Fruit fly (Drosophila melanogaster) whole organism, embryonic: ENCODE data around the gene RIOK2.

Experiments used
- Ada2b ChIP-seq: fragments of 200-800 bp; sonication (Bioruptor generic); IDR thresholded peaks from 2 replicates; pipeline ENCODE4 v1.3.6; 2022; ENCODE audit warnings: missing biosample characterization, missing genetic modification characterization
- CG10654 ChIP-seq: fragments of 200-800 bp; sonication (Bioruptor generic); optimal IDR thresholded peaks from 2 replicates; lab custom pipeline; 2016; ENCODE audit warnings: missing biosample characterization, missing genetic modification characterization
- CG11093 ChIP-seq: fragments of 200-800 bp; sonication (Bioruptor generic); IDR thresholded peaks from 3 replicates; pipeline ENCODE4 v1.3.6; 2022; ENCODE audit warnings: missing biosample characterization, missing genetic modification characterization
- CG11696 ChIP-seq: fragments of 200-800 bp; sonication (Bioruptor generic); IDR thresholded peaks from 2 replicates; pipeline ENCODE4 v1.3.6; 2022; ENCODE audit warnings: missing biosample characterization, missing genetic modification characterization
- CG13123 ChIP-seq: fragments of 200-800 bp; sonication (Bioruptor generic); optimal IDR thresholded peaks from 2 replicates; lab custom pipeline; 2016; ENCODE audit warnings: missing biosample characterization, missing genetic modification characterization
- CG14050 ChIP-seq: fragments of 200-800 bp; sonication (Bioruptor generic); IDR thresholded peaks from 3 replicates; pipeline ENCODE4 v1.3.6; 2022; ENCODE audit warnings: missing biosample characterization, missing genetic modification characterization
- CG14965 ChIP-seq: fragments of 200-800 bp; sonication (Bioruptor generic); optimal IDR thresholded peaks from 2 replicates; lab custom pipeline; 2016; ENCODE audit warnings: missing biosample characterization, missing genetic modification characterization, borderline replicate concordance
- CG1602 ChIP-seq: fragments of 200-800 bp; sonication (Bioruptor generic); optimal IDR thresholded peaks from 3 replicates; lab custom pipeline; 2016; ENCODE audit warnings: missing biosample characterization, missing genetic modification characterization
- CG17328 ChIP-seq: fragments of 200-800 bp; sonication (Bioruptor generic); IDR thresholded peaks from 2 replicates; pipeline ENCODE4 v1.3.6; 2022; ENCODE audit warnings: missing biosample characterization, missing genetic modification characterization
- CG18262 ChIP-seq: fragments of 200-800 bp; optimal IDR thresholded peaks from 3 replicates; lab custom pipeline; 2019; ENCODE audit warnings: missing biosample characterization, mild to moderate bottlenecking, missing genetic modification characterization, moderate library complexity
- CG2129 ChIP-seq: fragments of 200-800 bp; sonication (Bioruptor generic); IDR thresholded peaks from 2 replicates; pipeline ENCODE4 v1.3.6; 2022; ENCODE audit warnings: missing biosample characterization, missing genetic modification characterization; ENCODE audit not compliant: partially characterized antibody
- CG33213 ChIP-seq: fragments of 200-800 bp; sonication (Bioruptor generic); optimal IDR thresholded peaks from 3 replicates; lab custom pipeline; 2016; ENCODE audit warnings: missing biosample characterization, missing genetic modification characterization
- CG34224 ChIP-seq: fragments of 200-800 bp; sonication (Bioruptor generic); IDR thresholded peaks from 3 replicates; pipeline ENCODE4 v1.3.6; 2022; ENCODE audit warnings: missing biosample characterization, missing genetic modification characterization; ENCODE audit not compliant: partially characterized antibody
- CG4328 ChIP-seq: fragments of 200-800 bp; sonication (Bioruptor generic); optimal IDR thresholded peaks from 3 replicates; lab custom pipeline; 2017; ENCODE audit warnings: missing biosample characterization, missing genetic modification reagents, missing genetic modification characterization
- CG4854 ChIP-seq: fragments of 200-800 bp; sonication (Bioruptor generic); optimal IDR thresholded peaks from 2 replicates; lab custom pipeline; 2016; ENCODE audit warnings: missing biosample characterization, missing genetic modification characterization, inconsistent platforms
- CG6254 ChIP-seq: fragments of 200-800 bp; sonication (Bioruptor generic); optimal IDR thresholded peaks from 3 replicates; lab custom pipeline; 2017; ENCODE audit warnings: mild to moderate bottlenecking, missing biosample characterization, missing genetic modification reagents, missing genetic modification characterization
- CG6791 ChIP-seq: fragments of 200-800 bp; sonication (Bioruptor generic); IDR thresholded peaks from 3 replicates; pipeline ENCODE4 v1.3.6; 2022; ENCODE audit warnings: missing biosample characterization, missing genetic modification characterization; ENCODE audit not compliant: partially characterized antibody
- CG6854 ChIP-seq: fragments of 200-800 bp; sonication (Bioruptor generic); optimal IDR thresholded peaks from 3 replicates; lab custom pipeline; 2017; ENCODE audit warnings: missing biosample characterization, mild to moderate bottlenecking, missing genetic modification characterization
- CG7271 ChIP-seq: fragments of 200-800 bp; sonication (Bioruptor generic); optimal IDR thresholded peaks from 2 replicates; lab custom pipeline; 2018; ENCODE audit warnings: missing biosample characterization, mild to moderate bottlenecking, missing genetic modification characterization, moderate library complexity
- CG9727 ChIP-seq: fragments of 200-800 bp; sonication (Bioruptor generic); optimal IDR thresholded peaks from 3 replicates; lab custom pipeline; 2017; ENCODE audit warnings: missing biosample characterization, mild to moderate bottlenecking, missing genetic modification characterization
- CrebB ChIP-seq: fragments of 200-800 bp; sonication (Bioruptor generic); optimal IDR thresholded peaks from 3 replicates; lab custom pipeline; 2018; ENCODE audit warnings: missing biosample characterization, mild to moderate bottlenecking, missing genetic modification characterization
- Dip3 ChIP-seq: fragments of 200-800 bp; sonication (Bioruptor generic); optimal IDR thresholded peaks from 3 replicates; lab custom pipeline; 2016; ENCODE audit warnings: missing biosample characterization, missing genetic modification characterization
- Ets97D ChIP-seq: fragments of 200-800 bp; sonication (Bioruptor generic); optimal IDR thresholded peaks from 3 replicates; lab custom pipeline; 2016; ENCODE audit warnings: missing biosample characterization, missing genetic modification characterization
- Fer3 ChIP-seq: fragments of 200-800 bp; sonication (Bioruptor generic); optimal IDR thresholded peaks from 2 replicates; lab custom pipeline; 2018; ENCODE audit warnings: missing biosample characterization, mild to moderate bottlenecking, missing genetic modification characterization, moderate library complexity
- HHEX ChIP-seq: fragments of 200-800 bp; sonication (Bioruptor generic); optimal IDR thresholded peaks from 3 replicates; lab custom pipeline; 2017; ENCODE audit warnings: missing biosample characterization, mild to moderate bottlenecking, missing genetic modification characterization, missing genetic modification reagents
- Hand ChIP-seq: fragments of 200-800 bp; sonication (Bioruptor generic); optimal IDR thresholded peaks from 2 replicates; lab custom pipeline; 2017; ENCODE audit warnings: mild to moderate bottlenecking, missing biosample characterization, missing genetic modification reagents, missing genetic modification characterization
- HmgD ChIP-seq: fragments of 200-800 bp; sonication (Bioruptor generic); optimal IDR thresholded peaks from 3 replicates; lab custom pipeline; 2016; ENCODE audit warnings: missing biosample characterization, missing genetic modification characterization
- Hr3 ChIP-seq: fragments of 200-800 bp; sonication (Bioruptor generic); optimal IDR thresholded peaks from 3 replicates; lab custom pipeline; 2016; ENCODE audit warnings: missing biosample characterization, missing genetic modification characterization
- Hsf ChIP-seq: fragments of 200-800 bp; sonication (Bioruptor generic); optimal IDR thresholded peaks from 3 replicates; lab custom pipeline; 2016; ENCODE audit warnings: missing biosample characterization, missing genetic modification characterization
- MBD-R2 ChIP-seq: fragments of 200-800 bp; sonication (Bioruptor generic); IDR thresholded peaks from 2 replicates; pipeline ENCODE4 v1.3.6; 2022; ENCODE audit warnings: missing biosample characterization, missing genetic modification characterization
- MTF-1 ChIP-seq: fragments of 200-800 bp; sonication (Bioruptor generic); optimal IDR thresholded peaks from 2 replicates; lab custom pipeline; 2018; ENCODE audit warnings: missing biosample characterization, mild to moderate bottlenecking, missing genetic modification characterization, borderline replicate concordance
- Opbp ChIP-seq: fragments of 200-800 bp; sonication (Bioruptor generic); IDR thresholded peaks from 3 replicates; pipeline ENCODE4 v1.3.6; 2022; ENCODE audit warnings: missing biosample characterization, missing genetic modification characterization; ENCODE audit not compliant: partially characterized antibody
- Side ChIP-seq: fragments of 200-800 bp; sonication (Bioruptor generic); optimal IDR thresholded peaks from 2 replicates; lab custom pipeline; 2016; ENCODE audit warnings: missing biosample characterization, missing genetic modification characterization
- Sox100B ChIP-seq: fragments of 200-800 bp; sonication (Bioruptor generic); optimal IDR thresholded peaks from 3 replicates; lab custom pipeline; 2018; ENCODE audit warnings: missing biosample characterization, mild to moderate bottlenecking, missing genetic modification characterization
- crc ChIP-seq: fragments of 200-800 bp; sonication (Bioruptor generic); optimal IDR thresholded peaks from 2 replicates; lab custom pipeline; 2016; ENCODE audit warnings: missing biosample characterization, missing genetic modification characterization
- emc ChIP-seq: fragments of 200-800 bp; sonication (Bioruptor generic); optimal IDR thresholded peaks from 2 replicates; lab custom pipeline; 2016; ENCODE audit warnings: missing biosample characterization, missing genetic modification characterization
- fd102C ChIP-seq: fragments of 200-800 bp; sonication (Bioruptor generic); optimal IDR thresholded peaks from 2 replicates; lab custom pipeline; 2018; ENCODE audit warnings: missing biosample characterization, mild to moderate bottlenecking, missing genetic modification characterization, moderate library complexity
- fd64A ChIP-seq: fragments of 200-800 bp; sonication (Bioruptor generic); optimal IDR thresholded peaks from 3 replicates; lab custom pipeline; 2018; ENCODE audit warnings: missing biosample characterization, mild to moderate bottlenecking, missing genetic modification characterization
- gsb ChIP-seq: fragments of 200-800 bp; sonication (Bioruptor generic); IDR thresholded peaks from 2 replicates; pipeline ENCODE4 v1.3.6; 2022; ENCODE audit warnings: missing biosample characterization, missing genetic modification characterization
- hth ChIP-seq: fragments of >200 bp; optimal IDR thresholded peaks from 2 replicates; lab custom pipeline; 2017; ENCODE audit warnings: inconsistent platforms
- kay ChIP-seq: fragments of 200-800 bp; sonication (Bioruptor generic); optimal IDR thresholded peaks from 2 replicates; lab custom pipeline; 2016; ENCODE audit warnings: missing biosample characterization, missing genetic modification characterization
- kni ChIP-seq: fragments of 200-800 bp; sonication (Bioruptor generic); optimal IDR thresholded peaks from 3 replicates; lab custom pipeline; 2017; ENCODE audit warnings: mild to moderate bottlenecking, missing biosample characterization, missing genetic modification reagents, missing genetic modification characterization
- nom ChIP-seq: fragments of 200-800 bp; sonication (Bioruptor generic); optimal IDR thresholded peaks from 2 replicates; lab custom pipeline; 2017; ENCODE audit warnings: missing biosample characterization, missing genetic modification characterization, mild to moderate bottlenecking, moderate library complexity, missing genetic modification reagents
- run ChIP-seq: fragments of 200-800 bp; sonication (Bioruptor generic); optimal IDR thresholded peaks from 3 replicates; lab custom pipeline; 2018; ENCODE audit warnings: missing biosample characterization, mild to moderate bottlenecking, missing genetic modification characterization
- seq ChIP-seq: fragments of 200-800 bp; sonication (Bioruptor generic); IDR thresholded peaks from 2 replicates; pipeline ENCODE4 v1.3.6; 2022; ENCODE audit warnings: missing biosample characterization, missing genetic modification characterization
- slp2 ChIP-seq: fragments of 200-800 bp; sonication (Bioruptor generic); optimal IDR thresholded peaks from 2 replicates; lab custom pipeline; 2016; ENCODE audit warnings: missing biosample characterization, missing genetic modification characterization
- stwl ChIP-seq: fragments of 200-800 bp; sonication (Bioruptor generic); optimal IDR thresholded peaks from 3 replicates; lab custom pipeline; 2018; ENCODE audit warnings: missing biosample characterization, mild to moderate bottlenecking, missing genetic modification characterization, moderate library complexity
- tna ChIP-seq: fragments of 200-800 bp; sonication (Bioruptor generic); IDR thresholded peaks from 2 replicates; pipeline ENCODE4 v1.3.6; 2022; ENCODE audit warnings: missing biosample characterization, missing genetic modification characterization; ENCODE audit not compliant: partially characterized antibody
- unc-4 ChIP-seq: fragments of 200-800 bp; sonication (Bioruptor generic); IDR thresholded peaks from 2 replicates; pipeline ENCODE4 v1.3.6; 2022; ENCODE audit warnings: missing biosample characterization, missing genetic modification characterization; ENCODE audit not compliant: partially characterized antibody
- zen2 ChIP-seq: fragments of 200-800 bp; sonication (Bioruptor generic); IDR thresholded peaks from 3 replicates; pipeline ENCODE4 v1.3.6; 2022; ENCODE audit warnings: missing biosample characterization, missing genetic modification characterization; ENCODE audit not compliant: partially characterized antibody

RIOK2 gene

DNA sequence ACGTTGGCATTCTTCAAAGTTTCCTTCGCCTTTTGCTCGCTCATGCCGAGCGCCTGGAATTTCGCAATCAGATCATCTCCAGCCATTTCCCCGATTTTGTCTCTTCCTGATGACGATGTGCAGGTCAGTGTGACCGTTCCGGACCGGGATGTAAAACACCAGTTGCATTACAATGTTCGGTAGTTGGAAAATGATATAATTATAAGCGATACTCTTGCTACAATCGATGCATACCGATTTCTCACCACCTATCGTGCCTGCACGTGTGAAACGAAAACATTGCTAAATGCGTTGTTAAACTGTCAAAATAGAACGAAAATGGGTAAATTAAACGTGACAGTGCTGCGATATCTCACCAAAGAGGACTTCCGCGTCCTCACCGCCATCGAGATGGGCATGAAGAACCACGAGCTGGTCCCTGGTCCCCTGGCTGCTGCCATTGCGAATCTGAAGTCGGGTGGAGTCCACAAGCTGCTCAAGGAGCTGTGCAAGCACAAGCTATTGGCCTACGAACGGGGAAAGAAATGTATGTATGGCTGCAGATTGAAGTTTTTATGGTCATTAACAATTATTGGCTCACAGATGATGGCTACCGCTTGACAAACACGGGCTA, at the start of gene RIOK2, which contains the start of gene GlnRS (continued):
- TF ChIP-seq Side (peak; percentile 34), CG6254 (GFP tag; lab: Kevin White, UChicago) (no peak), MBD-R2 (GFP tag; lab: Robert Waterston, UW) (peak; percentile 98), Hand (no peak), Sox100B (GFP tag; lab: Kevin White, UChicago) (no peak), HHEX (no peak), CG14965 (GFP tag; lab: Kevin White, UChicago) (no peak), CG4854 (GFP tag; lab: Kevin White, UChicago) (no peak), CG33213 (GFP tag; lab: Kevin White, UChicago) (peak; percentile 54), CG34224 (peak; percentile 97), Opbp (GFP tag; lab: Robert Waterston, UW) (peak; percentile 97), hth (lab: Kevin White, UChicago) (no peak), unc-4 (GFP tag; lab: Robert Waterston, UW) (peak; percentile 97), kay (GFP tag; lab: Kevin White, UChicago) (peak; percentile 68), CG11093 (GFP tag; lab: Robert Waterston, UW) (no peak), CG11696 (GFP tag; lab: Robert Waterston, UW) (no peak), CG13123 (GFP tag; lab: Kevin White, UChicago) (no peak), Ets97D (GFP tag; lab: Kevin White, UChicago) (peak; percentile 85), CG14050 (GFP tag; lab: Robert Waterston, UW) (no peak), run (tag; lab: Kevin White, UChicago) (no peak), seq (GFP tag; lab: Robert Waterston, UW) (no peak), CG10654 (GFP tag; lab: Kevin White, UChicago) (no peak), CG4328 (GFP tag; lab: Kevin White, UChicago) (no peak), Fer3 (no peak), MTF-1 (no peak), Dip3 (no peak), CG18262 (tag; lab: Kevin White, UChicago) (no peak), tna (GFP tag; lab: Robert Waterston, UW) (peak; percentile 92), CG7271 (peak; percentile 39), slp2 (GFP tag; lab: Kevin White, UChicago) (no peak), CG2129 (GFP tag; lab: Robert Waterston, UW) (peak; percentile 87), CG17328 (no peak), crc (GFP tag; lab: Kevin White, UChicago) (no peak), kni (no peak), fd102C (no peak), CG9727 (peak; percentile 0), CG6854 (GFP tag; lab: Kevin White, UChicago) (no peak), gsb (GFP tag; lab: Robert Waterston, UW) (no peak), Ada2b (no peak), CG6791 (GFP tag; lab: Robert Waterston, UW) (peak; percentile 97), emc (GFP tag; lab: Kevin White, UChicago) (no peak), Hsf (GFP tag; lab: Kevin White, UChicago) (peak; percentile 35), zen2 (peak; percentile 95), CrebB (tag; lab: Kevin White, UChicago) (peak; percentile 11), Hr3 (GFP tag; lab: Kevin White, UChicago) (no peak), stwl (tag; lab: Kevin White, UChicago) (peak; percentile 95), nom (GFP tag; lab: Kevin White, UChicago) (no peak), HmgD (GFP tag; lab: Kevin White, UChicago) (peak; percentile 50), fd64A (GFP tag; lab: Kevin White, UChicago) (no peak), CG1602 (GFP tag; lab: Kevin White, UChicago) (no peak)
